Fruit fly (Drosophila melanogaster) whole organism: ENCODE data around the gene CG12480.

Source experiments
- CG8478 ChIP-seq: fragments of >200 bp; optimal IDR thresholded peaks from 2 replicates; lab custom pipeline; 2018; ENCODE audit warnings: inconsistent platforms
- Dll ChIP-seq: fragments of >200 bp; optimal IDR thresholded peaks from 2 replicates; lab custom pipeline; 2017
- EcR ChIP-seq, 2 experiments: fragments of >200 bp; optimal IDR thresholded peaks; 2 replicates each; lab custom pipeline; 2017; ENCODE audit warnings: missing biosample characterization in 2 of 2, missing genetic modification characterization in 2 of 2, missing genetic modification reagents in 2 of 2
- pan ChIP-seq: fragments of >200 bp; optimal IDR thresholded peaks from 2 replicates; lab custom pipeline; 2017
- psq ChIP-seq: fragments of >200 bp; optimal IDR thresholded peaks from 2 replicates; lab custom pipeline; 2017
- usp ChIP-seq: fragments of >200 bp; optimal IDR thresholded peaks from 2 replicates; lab custom pipeline; 2017; ENCODE audit warnings: missing biosample characterization, missing genetic modification characterization, mixed read lengths

Gene CG12480

DNA sequence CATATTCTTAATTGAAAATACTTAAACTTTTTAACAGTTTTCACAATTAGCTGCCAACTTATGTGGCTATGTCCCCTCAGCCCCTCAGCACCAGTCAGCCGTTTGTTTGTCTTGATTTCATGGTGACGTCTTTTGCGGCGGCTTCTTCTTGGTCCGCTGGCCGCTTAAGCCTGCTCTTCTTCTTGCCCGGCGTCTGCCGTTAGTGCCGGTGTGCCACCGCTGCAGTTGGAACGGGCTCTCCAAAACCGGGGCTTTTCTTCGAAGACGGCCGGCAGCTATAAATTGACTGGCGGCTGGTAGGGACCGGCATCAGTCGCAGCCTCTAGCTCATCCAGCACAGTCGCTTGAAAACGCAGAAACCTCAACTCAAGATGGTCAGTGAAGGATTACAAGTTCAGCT is 5.1 kb downstream of the CG12480 start, which contains the start of gene CG1368:
CG1368 (plus strand) TSS at position 301 of the 400 bp plus-strand sequence.
- TF ChIP-seq psq (lab: Kevin White, UChicago) (no peak), EcR (GFP tag; optimal IDR thresholded peaks at IDR 0.05; lab: Kevin White, UChicago) (no peak), usp (GFP tag; lab: Kevin White, UChicago) (no peak), pan (lab: Kevin White, UChicago) (no peak), CG8478 (lab: Kevin White, UChicago) (no peak), Dll (lab: Kevin White, UChicago) (no peak)

DNA sequence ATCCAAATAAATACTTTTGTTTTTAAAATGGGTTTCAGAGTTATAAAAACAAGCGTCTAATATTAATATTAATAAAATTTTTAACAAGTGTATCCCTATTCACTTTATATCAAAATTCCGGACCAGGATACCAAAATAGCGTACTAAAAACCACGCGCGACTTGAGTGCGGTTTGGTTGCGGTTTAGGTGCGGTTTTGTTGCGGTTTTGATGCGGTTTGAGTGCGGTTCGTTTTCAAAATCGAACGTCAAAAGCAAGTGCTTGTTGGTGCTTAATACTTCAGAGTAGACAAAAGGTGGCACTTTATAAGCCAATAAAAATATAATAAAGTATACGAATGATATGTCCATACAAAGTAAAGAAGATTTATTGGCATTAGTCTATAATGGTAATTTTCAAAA is 6.3 kb downstream of the CG12480 start:
- TF ChIP-seq CG8478 (lab: Kevin White, UChicago) (no peak), pan (lab: Kevin White, UChicago) (no peak), Dll (lab: Kevin White, UChicago) (no peak), EcR (GFP tag; optimal IDR thresholded peaks at IDR 0.05; lab: Kevin White, UChicago) (no peak), psq (lab: Kevin White, UChicago) (no peak), usp (GFP tag; lab: Kevin White, UChicago) (no peak)

DNA sequence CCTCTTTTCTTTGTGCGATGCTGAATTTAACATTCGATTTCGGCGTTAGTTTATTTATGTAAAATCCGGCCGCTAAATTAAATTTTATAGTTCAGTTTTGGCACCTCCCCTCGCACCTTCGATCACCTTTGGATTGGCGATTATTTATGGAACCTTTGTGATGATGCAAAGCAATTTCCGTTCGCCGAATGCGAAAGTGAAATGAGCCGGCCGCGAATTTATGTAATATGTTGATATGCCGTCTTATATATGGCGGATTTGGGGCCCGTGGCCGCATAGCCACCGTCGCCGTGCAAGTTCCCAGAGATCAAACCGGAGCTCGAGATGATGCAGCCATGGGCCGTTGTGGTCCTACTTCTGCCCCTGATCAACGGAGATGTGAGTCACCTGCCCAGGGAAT is 7.2 kb downstream of the CG12480 start, which contains the start of gene CG11581:
CG11581 (plus strand) TSS at position 301 of the 400 bp plus-strand sequence.
- TF ChIP-seq CG8478 (lab: Kevin White, UChicago) (no peak), usp (GFP tag; lab: Kevin White, UChicago) (no peak), EcR (GFP tag; optimal IDR thresholded peaks at IDR 0.05; lab: Kevin White, UChicago) (no peak), Dll (lab: Kevin White, UChicago) (no peak)

DNA sequence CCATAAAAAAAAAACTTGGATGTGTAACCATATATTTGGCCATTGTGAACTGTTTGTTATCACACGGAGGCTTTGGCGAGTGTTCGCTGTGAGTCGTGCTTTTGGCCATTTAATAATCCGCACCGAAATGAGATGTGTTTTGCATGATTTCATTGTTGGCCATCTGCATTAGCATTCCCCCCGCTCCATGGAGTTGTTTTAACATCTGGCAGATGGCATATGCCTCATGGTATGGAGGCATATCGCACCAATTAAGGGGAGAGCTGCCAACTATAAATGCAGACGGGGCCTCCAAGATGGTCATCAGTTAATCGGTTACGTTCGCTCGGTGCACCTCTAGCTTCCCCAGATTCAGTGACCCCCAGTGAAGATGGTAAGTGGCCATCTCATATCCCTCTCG is 11.3 kb downstream of the CG12480 start, which contains the start of gene CG11584:
CG11584 (plus strand) TSS at position 301 of the 400 bp plus-strand sequence.
- no peak for TF ChIP-seq Dll (lab: Kevin White, UChicago)
- no peak for TF ChIP-seq pan (lab: Kevin White, UChicago)
- no peak for TF ChIP-seq usp (GFP tag; lab: Kevin White, UChicago)
- no peak for TF ChIP-seq CG8478 (lab: Kevin White, UChicago)
- TF ChIP-seq psq (lab: Kevin White, UChicago) = no peak
- no peak for TF ChIP-seq EcR (GFP tag; optimal IDR thresholded peaks at IDR 0.05; lab: Kevin White, UChicago)

DNA sequence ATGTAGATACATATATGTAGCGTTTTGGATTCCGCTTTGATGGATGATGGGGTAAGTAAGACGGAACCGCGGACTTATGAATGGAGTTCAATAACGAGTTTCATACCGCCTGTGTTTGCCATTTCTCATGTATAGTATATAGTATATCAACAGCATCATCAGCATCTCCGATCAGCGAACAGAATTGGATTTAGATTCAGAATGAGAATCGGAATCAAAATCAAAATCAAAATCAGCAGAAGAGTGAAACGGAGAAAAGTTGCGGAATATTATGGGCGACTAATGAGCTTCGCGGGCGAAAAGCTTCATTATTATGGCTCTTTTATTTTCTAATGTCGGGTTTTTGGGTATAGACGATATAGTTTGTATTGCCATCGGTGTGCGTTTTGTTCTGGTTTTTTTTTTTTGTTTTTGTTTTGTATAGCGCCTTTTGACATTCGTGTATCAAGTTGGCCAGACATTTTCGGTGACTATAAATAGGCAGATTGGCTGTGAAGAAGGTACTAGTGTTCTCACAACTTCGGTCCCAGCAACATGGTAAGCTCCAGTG is 14.7 kb downstream of the CG12480 start, which contains the start of gene CG32603:
CG32603 (plus strand) TSS at position 500 of the 550 bp plus-strand sequence.
- no peak for TF ChIP-seq CG8478 (lab: Kevin White, UChicago)
- no peak for TF ChIP-seq Dll (lab: Kevin White, UChicago)
- no peak for TF ChIP-seq pan (lab: Kevin White, UChicago)
- no peak for TF ChIP-seq usp (GFP tag; lab: Kevin White, UChicago)
- no peak for TF ChIP-seq EcR (GFP tag; optimal IDR thresholded peaks at IDR 0.05; lab: Kevin White, UChicago)
- TF ChIP-seq psq (lab: Kevin White, UChicago) = no peak

DNA sequence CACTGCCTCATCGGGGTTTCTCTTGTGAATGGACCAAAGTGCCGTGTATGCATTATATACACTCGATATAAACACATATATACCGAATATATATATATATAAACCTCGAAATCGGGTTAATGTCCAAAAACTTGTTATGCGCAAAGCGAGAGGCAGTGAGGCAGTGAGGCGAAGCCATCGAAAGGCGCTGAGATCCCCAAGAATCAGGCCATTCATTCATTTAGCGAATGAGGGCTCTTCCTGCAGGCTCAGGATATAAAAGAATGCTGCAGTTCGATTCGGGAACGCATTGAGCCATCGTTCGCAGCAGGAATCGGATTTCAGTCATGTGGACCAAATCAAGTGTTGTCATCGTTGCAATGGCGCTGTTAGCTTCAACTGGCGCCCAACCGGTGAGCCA is 17.6 kb downstream of the CG12480 start, which contains the start of gene CG12481:
CG12481 (plus strand) TSS at position 301 of the 400 bp plus-strand sequence.
- TF ChIP-seq Dll (lab: Kevin White, UChicago) = no peak
- TF ChIP-seq psq (lab: Kevin White, UChicago) = no peak
- TF ChIP-seq pan (lab: Kevin White, UChicago) = no peak
- TF ChIP-seq EcR (GFP tag; optimal IDR thresholded peaks at IDR 0.05; lab: Kevin White, UChicago) = no peak
- TF ChIP-seq CG8478 (lab: Kevin White, UChicago) = no peak
- TF ChIP-seq usp (GFP tag; lab: Kevin White, UChicago) = no peak

DNA sequence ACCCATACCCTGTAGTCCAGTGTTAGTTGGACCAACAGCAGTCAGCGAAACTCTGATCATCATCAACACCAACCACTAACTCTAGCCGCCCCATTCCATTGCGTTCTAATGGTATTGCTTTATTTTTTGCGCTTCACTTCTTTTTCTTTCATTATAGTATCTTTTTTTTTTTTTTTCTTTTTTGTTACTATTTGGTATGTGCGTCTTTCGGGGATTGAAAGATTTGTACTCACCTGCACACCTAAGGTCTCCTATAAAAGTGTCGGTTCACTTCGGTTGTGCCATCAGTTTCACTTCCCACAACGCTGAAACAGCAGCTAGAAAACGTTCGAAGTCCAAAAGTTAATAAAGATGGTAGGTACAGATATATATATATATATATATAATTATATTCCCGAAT is 19.8 kb downstream of the CG12480 start, which contains the start of gene CG11585:
CG11585 (plus strand) TSS at position 301 of the 400 bp plus-strand sequence.
- no peak for TF ChIP-seq EcR (GFP tag; optimal IDR thresholded peaks at IDR 0.05; lab: Kevin White, UChicago)
- no peak for TF ChIP-seq CG8478 (lab: Kevin White, UChicago)

DNA sequence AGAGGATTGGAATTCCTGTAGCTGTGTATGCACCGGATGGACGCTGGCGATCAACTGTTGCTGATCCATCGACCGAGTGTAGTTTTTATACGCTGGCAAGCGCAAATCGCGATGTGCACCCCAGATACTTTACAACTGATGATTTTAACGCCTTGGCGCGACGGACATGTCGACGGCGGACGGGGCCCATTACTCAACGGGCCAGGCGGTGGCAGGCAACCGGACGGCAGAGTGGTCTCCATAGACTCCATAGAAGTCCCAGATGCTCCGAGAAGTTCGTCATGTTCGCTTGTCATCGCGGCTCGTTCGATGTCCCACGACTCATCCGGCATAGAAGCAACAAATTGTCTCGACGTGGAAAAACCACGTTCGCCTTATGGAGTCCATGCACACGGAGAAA is 22.5 kb downstream of the CG12480 start, which contains the start of gene CG13403:
CG13403 (minus strand) TSS at position 101 of the 400 bp plus-strand sequence.
- TF ChIP-seq Dll (lab: Kevin White, UChicago) = no peak
- TF ChIP-seq CG8478 (lab: Kevin White, UChicago) = no peak
- TF ChIP-seq EcR (GFP tag; optimal IDR thresholded peaks at IDR 0.05; lab: Kevin White, UChicago) = no peak
- no peak for TF ChIP-seq pan (lab: Kevin White, UChicago)
- no peak for TF ChIP-seq usp (GFP tag; lab: Kevin White, UChicago)
- TF ChIP-seq psq (lab: Kevin White, UChicago) = no peak

DNA sequence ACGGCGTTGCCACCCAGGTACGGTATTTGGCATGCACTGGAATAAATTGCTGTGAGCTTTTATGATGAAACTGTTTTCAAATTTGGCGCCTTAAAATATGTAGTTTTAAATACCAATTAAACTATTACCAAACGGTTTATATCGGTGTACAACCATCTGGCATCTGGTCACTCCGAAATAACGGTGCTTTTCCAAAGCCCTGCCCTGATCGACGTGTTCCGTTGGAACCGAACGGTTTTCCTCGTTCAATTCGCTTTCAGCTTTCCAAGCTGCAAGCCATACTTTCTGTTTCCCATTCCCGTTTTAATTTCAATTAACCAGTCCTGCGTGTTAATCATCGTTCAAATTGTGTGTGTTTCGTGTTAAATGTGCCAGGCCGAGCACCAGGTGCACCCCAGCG is 23.6 kb downstream of the CG12480 start, which contains the start of gene yl:
yl (plus strand) TSS at position 202 of the 400 bp plus-strand sequence.
- TF ChIP-seq pan (lab: Kevin White, UChicago) = no peak
- no peak for TF ChIP-seq usp (GFP tag; lab: Kevin White, UChicago)
- no peak for TF ChIP-seq CG8478 (lab: Kevin White, UChicago)
- TF ChIP-seq psq (lab: Kevin White, UChicago) = no peak
- no peak for TF ChIP-seq Dll (lab: Kevin White, UChicago)
- no peak for TF ChIP-seq EcR (GFP tag; optimal IDR thresholded peaks at IDR 0.05; lab: Kevin White, UChicago)

DNA sequence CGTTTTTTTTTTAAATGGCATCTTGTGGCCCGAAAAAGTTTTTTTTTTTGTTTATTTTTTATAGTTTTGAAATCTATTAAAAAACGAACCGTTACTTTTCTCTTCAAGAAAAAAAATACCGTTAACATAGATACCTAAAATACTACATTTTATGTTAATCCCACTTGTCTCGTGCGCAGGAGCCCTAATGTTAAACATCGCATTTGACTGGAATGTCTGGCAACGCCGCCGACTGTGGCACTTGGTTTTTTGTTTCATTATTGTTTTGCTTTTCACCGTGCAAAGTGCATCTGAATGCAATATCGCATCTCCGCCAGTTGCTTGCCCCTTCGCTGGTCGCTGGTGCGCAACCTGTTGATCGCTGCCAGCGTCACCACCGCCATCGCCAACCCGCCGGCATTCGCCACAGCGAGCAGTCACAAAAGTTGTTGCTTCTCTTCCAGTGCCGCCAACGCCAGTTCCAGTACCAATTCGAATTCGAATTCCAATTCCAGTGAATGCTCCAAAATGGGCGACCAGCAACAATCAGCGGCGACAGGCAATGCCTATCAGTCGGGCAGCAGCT is 30.7 kb downstream of the CG12480 start, which contains the start of gene CG11590:
CG11590 (plus strand) TSS at position 212 of the 565 bp plus-strand sequence.
- TF ChIP-seq pan (lab: Kevin White, UChicago) (no peak), psq (lab: Kevin White, UChicago) (no peak)

DNA sequence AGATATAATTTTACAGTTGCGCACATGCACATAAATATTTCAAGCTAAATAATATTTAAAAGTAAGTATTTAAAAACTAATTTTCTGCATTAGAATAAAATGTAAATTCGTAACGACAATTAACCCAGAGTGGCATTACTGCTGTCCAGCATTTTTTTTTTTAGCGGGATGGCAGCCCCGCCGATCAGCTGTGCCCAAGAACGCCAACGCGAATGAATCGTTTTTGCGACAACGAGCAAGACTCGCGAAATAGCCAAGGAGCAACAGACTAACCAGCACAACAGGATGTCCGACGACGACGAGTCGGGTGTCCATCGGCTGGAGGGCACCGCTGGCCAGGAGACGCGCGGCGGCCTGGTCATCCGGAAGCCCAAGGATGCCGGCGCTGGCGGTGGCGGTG is 31.8 kb downstream of the CG12480 start, which contains the start of gene Prp16:
Prp16 (plus strand) TSS at position 185 of the 400 bp plus-strand sequence.
- TF ChIP-seq pan (lab: Kevin White, UChicago) = no peak
- no peak for TF ChIP-seq CG8478 (lab: Kevin White, UChicago)
- TF ChIP-seq psq (lab: Kevin White, UChicago) = no peak
- TF ChIP-seq usp (GFP tag; lab: Kevin White, UChicago) = no peak
- TF ChIP-seq Dll (lab: Kevin White, UChicago) = no peak
- no peak for TF ChIP-seq EcR (GFP tag; optimal IDR thresholded peaks at IDR 0.05; lab: Kevin White, UChicago)
